Fruit fly (Drosophila melanogaster) whole organism, prepupa: ENCODE measurements around the gene CG3719.

Source experiments
- CG11294 ChIP-seq: fragments of 200-800 bp; sonication (Bioruptor generic); IDR thresholded peaks from 2 replicates; pipeline ENCODE4 v1.3.6; 2022; ENCODE audit warnings: missing biosample characterization, missing genetic modification characterization
- CG16779 ChIP-seq: fragments of 200-800 bp; sonication (Bioruptor generic); optimal IDR thresholded peaks from 3 replicates; lab custom pipeline; 2017; ENCODE audit warnings: missing biosample characterization, mild to moderate bottlenecking, missing genetic modification characterization
- CG6854 ChIP-seq: fragments of 200-800 bp; sonication (Bioruptor generic); optimal IDR thresholded peaks from 2 replicates; lab custom pipeline; 2017; ENCODE audit warnings: missing biosample characterization, mild to moderate bottlenecking, missing genetic modification characterization
- Eip75B ChIP-seq: fragments of 200-800 bp; sonication (Bioruptor generic); optimal IDR thresholded peaks from 3 replicates; lab custom pipeline; 2016; ENCODE audit warnings: missing biosample characterization, missing genetic modification characterization
- Hr39 ChIP-seq: fragments of 200-800 bp; sonication (Bioruptor generic); optimal IDR thresholded peaks from 2 replicates; lab custom pipeline; 2016; ENCODE audit warnings: missing biosample characterization, missing genetic modification characterization
- Lpt ChIP-seq: fragments of 200-800 bp; sonication (Bioruptor generic); optimal IDR thresholded peaks from 3 replicates; lab custom pipeline; 2016; ENCODE audit warnings: missing biosample characterization, missing genetic modification characterization
- Sox102F ChIP-seq: fragments of 200-800 bp; sonication (Bioruptor generic); optimal IDR thresholded peaks from 2 replicates; lab custom pipeline; 2016; ENCODE audit warnings: missing biosample characterization, mild to moderate bottlenecking, missing genetic modification characterization
- Sox15 ChIP-seq: fragments of 200-800 bp; sonication (Bioruptor generic); optimal IDR thresholded peaks from 3 replicates; lab custom pipeline; 2016; ENCODE audit warnings: missing biosample characterization, missing genetic modification characterization
- achi ChIP-seq: fragments of 200-800 bp; sonication (Bioruptor generic); optimal IDR thresholded peaks from 3 replicates; lab custom pipeline; 2016; ENCODE audit warnings: missing biosample characterization, missing genetic modification characterization
- acj6 ChIP-seq: fragments of 200-800 bp; sonication (Bioruptor generic); optimal IDR thresholded peaks from 3 replicates; lab custom pipeline; 2016; ENCODE audit warnings: missing biosample characterization, missing genetic modification characterization
- dsx ChIP-seq: fragments of 200-800 bp; optimal IDR thresholded peaks from 3 replicates; lab custom pipeline; 2019; ENCODE audit warnings: missing biosample characterization, mild to moderate bottlenecking, missing genetic modification characterization, moderate library complexity; ENCODE audit not compliant: poor library complexity, severe bottlenecking

DNA sequence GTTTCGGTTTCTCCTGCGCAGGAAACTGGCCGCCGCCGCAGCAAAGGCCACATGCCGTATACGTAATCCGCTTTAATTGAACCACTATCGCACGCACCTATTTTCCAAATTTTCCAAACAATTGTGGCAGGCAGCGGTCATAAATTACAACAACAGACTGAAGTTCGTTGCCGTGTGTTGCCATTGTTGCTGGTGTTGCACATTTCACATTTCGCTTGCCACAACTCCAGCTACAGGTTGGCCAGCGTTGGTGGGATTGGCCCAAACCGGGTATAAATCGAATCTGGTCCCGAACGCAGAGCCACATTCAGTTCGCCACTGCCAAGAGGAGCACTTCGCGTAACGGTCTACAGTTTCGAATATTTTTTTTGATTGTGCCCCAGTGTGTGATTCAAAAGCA, 11.3 kb downstream of the CG3719 start, which contains the start of gene CG14770:
- TF ChIP-seq CG16779 (tag; lab: Kevin White, UChicago) = no peak
- TF ChIP-seq acj6 (GFP tag; lab: Kevin White, UChicago) = no peak
- no peak for TF ChIP-seq Hr39 (GFP tag; lab: Kevin White, UChicago)
- no peak for TF ChIP-seq CG11294 (GFP tag; lab: Robert Waterston, UW)
- TF ChIP-seq CG6854 (GFP tag; lab: Kevin White, UChicago) = no peak
- no peak for TF ChIP-seq achi (GFP tag; lab: Kevin White, UChicago)
- TF ChIP-seq dsx (GFP tag; lab: Kevin White, UChicago) = no peak
- TF ChIP-seq Sox102F (GFP tag; lab: Kevin White, UChicago) = no peak
- TF ChIP-seq Lpt (GFP tag; lab: Kevin White, UChicago) = no peak
- TF ChIP-seq Eip75B = no peak
- no peak for TF ChIP-seq Sox15
